Fruit fly (Drosophila melanogaster) whole organism, adult: ENCODE data around the gene Rpn5.

Experiments used
- CG14711 ChIP-seq: fragments of 200-800 bp; sonication (Bioruptor generic); optimal IDR thresholded peaks from 2 replicates; lab custom pipeline; 2018; ENCODE audit warnings: missing biosample characterization, mild to moderate bottlenecking, missing genetic modification characterization, moderate library complexity
- CG33017 ChIP-seq: fragments of 200-800 bp; sonication (Bioruptor generic); optimal IDR thresholded peaks from 2 replicates; lab custom pipeline; 2018; ENCODE audit warnings: missing biosample characterization, mild to moderate bottlenecking, missing genetic modification characterization, moderate library complexity
- CG5204 ChIP-seq: fragments of 200-800 bp; sonication (Bioruptor generic); optimal IDR thresholded peaks from 2 replicates; lab custom pipeline; 2016; ENCODE audit warnings: missing biosample characterization, missing genetic modification characterization
- CG7045 ChIP-seq: fragments of 200-800 bp; sonication (Bioruptor generic); optimal IDR thresholded peaks from 2 replicates; lab custom pipeline; 2017; ENCODE audit warnings: missing biosample characterization, mild to moderate bottlenecking, missing genetic modification characterization
- Crg-1 ChIP-seq: fragments of 200-800 bp; sonication (Bioruptor generic); optimal IDR thresholded peaks from 2 replicates; lab custom pipeline; 2016; ENCODE audit warnings: missing biosample characterization, missing genetic modification characterization
- cic ChIP-seq: fragments of 200-800 bp; sonication (Bioruptor generic); optimal IDR thresholded peaks from 2 replicates; lab custom pipeline; 2017; ENCODE audit warnings: missing biosample characterization, mild to moderate bottlenecking, missing genetic modification characterization, moderate library complexity
- pad ChIP-seq: fragments of 200-800 bp; sonication (Bioruptor generic); optimal IDR thresholded peaks from 3 replicates; lab custom pipeline; 2017; ENCODE audit warnings: missing biosample characterization, missing genetic modification characterization, mild to moderate bottlenecking, moderate library complexity, missing genetic modification reagents
- toe ChIP-seq: fragments of 200-800 bp; sonication (Bioruptor generic); optimal IDR thresholded peaks from 2 replicates; lab custom pipeline; 2016; ENCODE audit warnings: missing biosample characterization, missing genetic modification characterization

DNA sequence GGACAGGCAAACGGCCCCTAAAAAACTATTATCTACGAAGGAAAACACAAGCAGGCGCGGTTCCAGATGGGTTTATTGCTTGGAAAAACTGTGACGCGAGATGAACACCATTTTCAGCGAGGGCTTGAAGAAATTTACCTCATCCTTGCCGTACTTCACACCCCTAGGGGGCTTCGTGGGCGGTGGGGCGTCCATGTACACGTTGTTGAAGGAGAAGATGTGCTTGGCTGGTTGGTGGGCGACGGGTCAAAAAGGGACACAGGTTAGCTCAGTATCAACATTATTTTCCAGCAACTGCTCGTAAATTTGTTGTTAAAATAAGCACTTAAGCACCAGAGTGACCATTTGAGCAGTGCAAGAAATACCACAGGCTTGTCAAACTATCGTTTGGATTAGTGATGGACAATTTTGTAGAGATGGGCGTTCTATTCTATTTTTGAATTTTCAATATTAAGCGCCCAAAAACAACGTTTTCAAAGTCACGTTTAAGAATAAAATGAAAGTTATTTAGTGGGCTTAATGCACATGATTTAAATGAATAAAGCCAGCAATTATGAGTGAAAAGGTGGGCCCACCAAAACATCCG lies 30.6 kb upstream of the Rpn5 start, which contains the start of gene Sec8:
- TF ChIP-seq CG5204 (GFP tag; lab: Kevin White, UChicago) (no peak), CG7045 (GFP tag; lab: Kevin White, UChicago) (no peak), pad (GFP tag; lab: Kevin White, UChicago) (peak; percentile 2), Crg-1 (GFP tag; lab: Kevin White, UChicago) (peak; percentile 25), CG33017 (peak; percentile 7), CG14711 (tag; lab: Kevin White, UChicago) (peak; percentile 25), cic (GFP tag; lab: Kevin White, UChicago) (no peak), toe (no peak)
